Worm (Caenorhabditis elegans) whole organism, L1 larva: ENCODE results near the gene C46F9.6.

Experiments
- C04F5.9 ChIP-seq: sonication (generic microtip); optimal IDR thresholded peaks from 2 replicates; lab custom pipeline; 2016; ENCODE audit warnings: missing genetic modification characterization, missing compliant biosample characterization
- C16A3.4 ChIP-seq: fragments of 150-350 bp; optimal IDR thresholded peaks from 2 replicates; lab custom pipeline; 2014; ENCODE audit warnings: missing biosample characterization, missing genetic modification characterization
- F16B12.6 ChIP-seq: fragments of 150-350 bp; optimal IDR thresholded peaks from 2 replicates; lab custom pipeline; 2014; ENCODE audit warnings: missing biosample characterization, missing genetic modification characterization
- aha-1 ChIP-seq: fragments of 150-350 bp; optimal IDR thresholded peaks from 2 replicates; lab custom pipeline; 2014; ENCODE audit warnings: missing biosample characterization, missing genetic modification characterization
- alr-1 ChIP-seq: fragments of 200-800 bp; sonication (Bioruptor generic); optimal IDR thresholded peaks from 2 replicates; lab custom pipeline; 2018; ENCODE audit warnings: borderline replicate concordance, mild to moderate bottlenecking, missing genetic modification characterization, missing compliant biosample characterization
- aly-2 ChIP-seq: fragments of 150-350 bp; optimal IDR thresholded peaks from 2 replicates; lab custom pipeline; 2014; ENCODE audit warnings: missing biosample characterization, missing genetic modification characterization
- ama-1 ChIP-seq: fragments of 150-350 bp; optimal IDR thresholded peaks from 2 replicates; lab custom pipeline; 2014
- ceh-63 ChIP-seq: fragments of 200-800 bp; sonication (Bioruptor generic); optimal IDR thresholded peaks from 2 replicates; lab custom pipeline; 2018; ENCODE audit warnings: mild to moderate bottlenecking, missing genetic modification characterization, missing compliant biosample characterization
- ceh-8 ChIP-seq: fragments of 200-800 bp; sonication (Bioruptor generic); optimal IDR thresholded peaks from 2 replicates; lab custom pipeline; 2018; ENCODE audit warnings: mild to moderate bottlenecking, missing genetic modification characterization, moderate library complexity, missing compliant biosample characterization
- ceh-82 ChIP-seq, 3 experiments: fragments of 150-350 bp in 1 of 3; sonication (generic microtip) in 2 of 3; optimal IDR thresholded peaks; 2 replicates each; lab custom pipeline; 2014 to 2017; ENCODE audit warnings: missing biosample characterization in 3 of 3, missing genetic modification characterization in 3 of 3
- ceh-88 ChIP-seq: fragments of 200-800 bp; sonication (Bioruptor generic); IDR thresholded peaks from 2 replicates; pipeline ENCODE4 v1.3.6; 2022; ENCODE audit warnings: missing genetic modification characterization, missing compliant biosample characterization
- ceh-90 ChIP-seq: sonication (generic microtip); optimal IDR thresholded peaks from 2 replicates; lab custom pipeline; 2016; ENCODE audit warnings: missing genetic modification characterization, missing compliant biosample characterization
- dpl-1 ChIP-seq, 3 experiments: fragments of 150-350 bp in 2 of 3; sonication (generic microtip) in 1 of 3; optimal IDR thresholded peaks; 2 replicates each; lab custom pipeline; 2014 to 2017; ENCODE audit warnings: missing biosample characterization in 3 of 3, missing genetic modification characterization in 3 of 3, missing genetic modification reagents in 3 of 3
- dsc-1 ChIP-seq: sonication (generic microtip); optimal IDR thresholded peaks from 2 replicates; lab custom pipeline; 2016; ENCODE audit warnings: mild to moderate bottlenecking, missing genetic modification characterization, missing compliant biosample characterization
- efl-1 ChIP-seq, 4 experiments: fragments of 150-350 bp; optimal IDR thresholded peaks in 3 of 4; peaks in 1 of 4; 1 replicate in 1 of 4; 2 replicates in 3 of 4; lab custom pipeline; 2014; ENCODE audit warnings: missing biosample characterization in 2 of 4, missing genetic modification characterization in 2 of 4, missing genetic modification reagents in 2 of 4
- efl-3 ChIP-seq: fragments of 200-800 bp; sonication (Bioruptor generic); optimal IDR thresholded peaks from 2 replicates; lab custom pipeline; 2018; ENCODE audit warnings: mild to moderate bottlenecking, missing genetic modification characterization, missing compliant biosample characterization
- egl-27 ChIP-seq, 2 experiments: fragments of 150-350 bp in 1 of 2; sonication (generic microtip); optimal IDR thresholded peaks; 3 replicates each; lab custom pipeline; 2017 to 2018; ENCODE audit warnings: missing biosample characterization in 2 of 2, missing genetic modification characterization in 2 of 2, missing genetic modification reagents in 2 of 2
- elt-2 ChIP-seq: sonication (generic microtip); optimal IDR thresholded peaks from 2 replicates; lab custom pipeline; 2016; ENCODE audit warnings: missing genetic modification characterization, mild to moderate bottlenecking, inconsistent platforms, missing compliant biosample characterization, missing genetic modification reagents
- elt-3 ChIP-seq, 6 experiments: fragments of 150-350 bp in 1 of 6; sonication (generic microtip); optimal IDR thresholded peaks; 2 replicates each; lab custom pipeline; 2017 to 2018; ENCODE audit warnings: missing biosample characterization in 6 of 6, missing genetic modification characterization in 6 of 6, inconsistent platforms in 1 of 6
- ets-5 ChIP-seq: fragments of 200-800 bp; sonication (Bioruptor generic); IDR thresholded peaks from 2 replicates; pipeline ENCODE4 v1.3.6; 2022; ENCODE audit warnings: missing genetic modification characterization, missing compliant biosample characterization
- fkh-10 ChIP-seq: sonication (generic microtip); optimal IDR thresholded peaks from 2 replicates; lab custom pipeline; 2017; ENCODE audit warnings: missing biosample characterization, missing genetic modification reagents, missing genetic modification characterization
- fkh-4 ChIP-seq: sonication (generic microtip); optimal IDR thresholded peaks from 2 replicates; lab custom pipeline; 2016; ENCODE audit warnings: missing compliant biosample characterization, missing genetic modification characterization, borderline replicate concordance
- hpl-2 ChIP-seq: fragments of 150-350 bp; optimal IDR thresholded peaks from 2 replicates; lab custom pipeline; 2014; ENCODE audit warnings: missing biosample characterization, missing genetic modification reagents, missing genetic modification characterization
- irx-1 ChIP-seq: sonication (generic microtip); optimal IDR thresholded peaks from 2 replicates; lab custom pipeline; 2016; ENCODE audit warnings: missing genetic modification characterization, missing compliant biosample characterization
- isw-1 ChIP-seq: fragments of 200-800 bp; sonication (Bioruptor generic); IDR thresholded peaks from 2 replicates; pipeline ENCODE4 v1.3.6; 2022; ENCODE audit warnings: missing genetic modification characterization, missing compliant biosample characterization
- jun-1 ChIP-seq: fragments of 150-350 bp; optimal IDR thresholded peaks from 2 replicates; lab custom pipeline; 2014; ENCODE audit warnings: missing biosample characterization, missing genetic modification reagents, missing genetic modification characterization
- lin-13 ChIP-seq: fragments of 150-350 bp; optimal IDR thresholded peaks from 2 replicates; lab custom pipeline; 2014; ENCODE audit warnings: missing biosample characterization, missing genetic modification reagents, missing genetic modification characterization
- lin-14 ChIP-seq: fragments of 200-800 bp; sonication (Bioruptor generic); optimal IDR thresholded peaks from 2 replicates; lab custom pipeline; 2018; ENCODE audit warnings: mild to moderate bottlenecking, missing genetic modification characterization, moderate library complexity, missing compliant biosample characterization
- lin-35 ChIP-seq, 2 experiments: fragments of 150-350 bp; optimal IDR thresholded peaks; 2 replicates each; lab custom pipeline; 2014; ENCODE audit warnings: missing biosample characterization in 2 of 2, missing genetic modification characterization in 2 of 2, missing genetic modification reagents in 2 of 2
- lsy-2 ChIP-seq, 2 experiments: fragments of 150-350 bp; optimal IDR thresholded peaks; 2 replicates each; lab custom pipeline; 2014; ENCODE audit warnings: missing biosample characterization in 2 of 2, missing genetic modification characterization in 2 of 2
- mdl-1 ChIP-seq, 2 experiments: fragments of 150-350 bp; optimal IDR thresholded peaks; 2 replicates each; lab custom pipeline; 2014 to 2017; ENCODE audit warnings: missing biosample characterization in 2 of 2, missing genetic modification characterization in 2 of 2, inconsistent platforms in 1 of 2
- mef-2 ChIP-seq: fragments of 150-350 bp; optimal IDR thresholded peaks from 2 replicates; lab custom pipeline; 2014; ENCODE audit warnings: missing biosample characterization, missing genetic modification characterization
- nhr-19 ChIP-seq: fragments of 200-800 bp; sonication (Bioruptor generic); conservative IDR thresholded peaks from 2 replicates; pipeline ENCODE4 v1.3.6; 2022; ENCODE audit warnings: missing genetic modification characterization, missing compliant biosample characterization
- nhr-20 ChIP-seq: sonication (generic microtip); optimal IDR thresholded peaks from 2 replicates; lab custom pipeline; 2016; ENCODE audit warnings: mild to moderate bottlenecking, missing genetic modification characterization, missing compliant biosample characterization
- nhr-237 ChIP-seq: fragments of 150-350 bp; optimal IDR thresholded peaks from 2 replicates; lab custom pipeline; 2014; ENCODE audit warnings: missing biosample characterization, missing genetic modification characterization
- nhr-28 ChIP-seq: fragments of 150-350 bp; optimal IDR thresholded peaks from 2 replicates; lab custom pipeline; 2014; ENCODE audit warnings: missing biosample characterization, missing genetic modification characterization
- nhr-47 ChIP-seq: sonication (generic microtip); optimal IDR thresholded peaks from 2 replicates; lab custom pipeline; 2016; ENCODE audit warnings: mild to moderate bottlenecking, missing genetic modification characterization, moderate library complexity, missing compliant biosample characterization
- nhr-71 ChIP-seq: sonication (generic microtip); optimal IDR thresholded peaks from 2 replicates; lab custom pipeline; 2016; ENCODE audit warnings: mild to moderate bottlenecking, missing genetic modification characterization, moderate library complexity, missing compliant biosample characterization
- nhr-76 ChIP-seq: sonication (generic microtip); optimal IDR thresholded peaks from 2 replicates; lab custom pipeline; 2017; ENCODE audit warnings: missing biosample characterization, missing genetic modification characterization
- nhr-77 ChIP-seq: fragments of 150-350 bp; optimal IDR thresholded peaks from 2 replicates; lab custom pipeline; 2014; ENCODE audit warnings: missing biosample characterization, missing genetic modification characterization
- nhr-84 ChIP-seq: sonication (generic microtip); optimal IDR thresholded peaks from 2 replicates; lab custom pipeline; 2017; ENCODE audit warnings: missing biosample characterization, missing genetic modification characterization
- pqm-1 ChIP-seq: sonication (generic microtip); optimal IDR thresholded peaks from 3 replicates; lab custom pipeline; 2017; ENCODE audit warnings: missing biosample characterization, missing genetic modification characterization
- snpc-4 ChIP-seq: fragments of 150-350 bp; optimal IDR thresholded peaks from 2 replicates; lab custom pipeline; 2014; ENCODE audit warnings: missing biosample characterization, missing genetic modification characterization
- snu-23 ChIP-seq: sonication (generic microtip); optimal IDR thresholded peaks from 2 replicates; lab custom pipeline; 2016; ENCODE audit warnings: missing genetic modification characterization, missing compliant biosample characterization
- sptf-1 ChIP-seq: fragments of 150-350 bp; optimal IDR thresholded peaks from 2 replicates; lab custom pipeline; 2014; ENCODE audit warnings: missing biosample characterization, missing genetic modification characterization
- swsn-7 ChIP-seq: sonication (generic microtip); optimal IDR thresholded peaks from 2 replicates; lab custom pipeline; 2016; ENCODE audit warnings: missing genetic modification characterization, missing compliant biosample characterization
- tlp-1 ChIP-seq: fragments of 150-350 bp; optimal IDR thresholded peaks from 2 replicates; lab custom pipeline; 2014; ENCODE audit warnings: missing biosample characterization, missing genetic modification characterization
- unc-30 ChIP-seq: sonication (generic microtip); optimal IDR thresholded peaks from 2 replicates; lab custom pipeline; 2017; ENCODE audit warnings: missing biosample characterization, missing genetic modification characterization
- unc-62 ChIP-seq: fragments of 150-350 bp; optimal IDR thresholded peaks from 2 replicates; lab custom pipeline; 2014; ENCODE audit warnings: missing biosample characterization, missing genetic modification reagents, missing genetic modification characterization
- unc-98 ChIP-seq: fragments of 200-800 bp; sonication (Bioruptor generic); IDR thresholded peaks from 2 replicates; pipeline ENCODE4 v1.3.6; 2022; ENCODE audit warnings: missing genetic modification characterization, missing compliant biosample characterization
- vab-15 ChIP-seq: sonication (generic microtip); optimal IDR thresholded peaks from 2 replicates; lab custom pipeline; 2017; ENCODE audit warnings: missing genotype, mild to moderate bottlenecking, missing genetic modification characterization, missing compliant biosample characterization
- zag-1 ChIP-seq: fragments of 150-350 bp; optimal IDR thresholded peaks from 2 replicates; lab custom pipeline; 2014; ENCODE audit warnings: missing biosample characterization, missing genetic modification characterization
- zip-4 ChIP-seq: fragments of 200-800 bp; sonication (Bioruptor generic); optimal IDR thresholded peaks from 2 replicates; lab custom pipeline; 2018; ENCODE audit warnings: mild to moderate bottlenecking, missing genetic modification characterization, moderate library complexity, missing compliant biosample characterization
- ztf-11 ChIP-seq, 2 experiments: sonication (generic microtip); optimal IDR thresholded peaks; 2 replicates each; lab custom pipeline; 2016 to 2017; ENCODE audit warnings: missing genetic modification characterization in 2 of 2, missing biosample characterization in 1 of 2, missing compliant biosample characterization in 1 of 2

The C46F9.6 gene

ce11 chrII:1851716-1852115 lies 46.3 kb upstream of the C46F9.6 start (continued):
- TF ChIP-seq fkh-4 (tag; lab: Kevin White, UChicago) (no peak), snu-23 (no peak), snpc-4 (tag; lab: Kevin White, UChicago) (no peak), zip-4 (GFP tag; lab: Kevin White, UChicago) (no peak), ceh-63 (GFP tag; lab: Kevin White, UChicago) (no peak), elt-2 (tag; lab: Kevin White, UChicago) (peak; percentile 100), tlp-1 (tag; lab: Kevin White, UChicago) (peak; percentile 84), fkh-10 (GFP tag; lab: Kevin White, UChicago) (no peak), ztf-11 (tag; optimal IDR thresholded peaks at IDR 0.05; lab: Kevin White, UChicago) (no peak), nhr-77 (no peak), nhr-76 (tag; lab: Kevin White, UChicago) (no peak), zag-1 (tag; lab: Kevin White, UChicago) (no peak), unc-62 (GFP tag; lab: Kevin White, UChicago) (no peak), isw-1 (no peak), nhr-20 (tag; lab: Kevin White, UChicago) (peak; percentile 58), alr-1 (tag; lab: Kevin White, UChicago) (no peak), unc-98 (GFP tag; lab: Robert Waterston, UW) (no peak), vab-15 (tag; lab: Kevin White, UChicago) (no peak), elt-3 (tag; optimal IDR thresholded peaks at IDR 0.05; lab: Kevin White, UChicago) (peak in 2 of 6 experiments; percentile 68 to 69), nhr-71 (no peak), ceh-90 (tag; lab: Kevin White, UChicago) (no peak), nhr-19 (GFP tag; lab: Robert Waterston, UW) (peak; percentile 43; the same call in 1 of the 2 replicates), lin-13 (GFP tag; lab: Kevin White, UChicago) (no peak), lin-14 (GFP tag; lab: Kevin White, UChicago) (peak; percentile 68), pqm-1 (tag; lab: Kevin White, UChicago) (peak; percentile 92), ceh-82 (tag; optimal IDR thresholded peaks at IDR 0.05; lab: Kevin White, UChicago) (no peak), ceh-8 (GFP tag; lab: Kevin White, UChicago) (no peak), mdl-1 (tag; optimal IDR thresholded peaks at IDR 0.05; lab: Kevin White, UChicago) (peak in 1 of 2 experiments; percentile 7), ama-1 (lab: Kevin White, UChicago) (no peak), ceh-88 (GFP tag; lab: Robert Waterston, UW) (no peak), nhr-237 (no peak), swsn-7 (tag; lab: Kevin White, UChicago) (no peak), sptf-1 (no peak), mef-2 (tag; lab: Kevin White, UChicago) (no peak), C16A3.4 (tag; lab: Kevin White, UChicago) (no peak), ets-5 (GFP tag; lab: Robert Waterston, UW) (no peak), nhr-28 (tag; lab: Kevin White, UChicago) (no peak), nhr-47 (no peak), efl-3 (GFP tag; lab: Kevin White, UChicago) (no peak), efl-1 (optimal IDR thresholded peaks at IDR 0.05; lab: Kevin White, UChicago) (no peak), efl-1 (GFP tag; optimal IDR thresholded peaks at IDR 0.05 in 1 of 2; lab: Kevin White, UChicago) (peak in 1 of 2 experiments; percentile 35), aha-1 (tag; lab: Kevin White, UChicago) (no peak), hpl-2 (GFP tag; lab: Kevin White, UChicago) (no peak), dsc-1 (tag; lab: Kevin White, UChicago) (no peak), irx-1 (tag; lab: Kevin White, UChicago) (no peak), jun-1 (tag; lab: Kevin White, UChicago) (peak; percentile 92), unc-30 (no peak), lsy-2 (tag; optimal IDR thresholded peaks at IDR 0.05; lab: Kevin White, UChicago) (peak in 1 of 2 experiments; percentile 34), C04F5.9 (tag; lab: Kevin White, UChicago) (no peak), lin-35 (GFP tag; optimal IDR thresholded peaks at IDR 0.05; lab: Kevin White, UChicago) (peak in 1 of 2 experiments; percentile 40), nhr-84 (no peak), aly-2 (tag; lab: Kevin White, UChicago) (no peak), egl-27 (tag; optimal IDR thresholded peaks at IDR 0.05; lab: Kevin White, UChicago) (no peak), F16B12.6 (tag; lab: Kevin White, UChicago) (no peak), dpl-1 (GFP tag; optimal IDR thresholded peaks at IDR 0.05; lab: Kevin White, UChicago) (no peak)
